Fruit fly (Drosophila melanogaster): Measurements from ENCODE around the gene CG10341.

DNA sequence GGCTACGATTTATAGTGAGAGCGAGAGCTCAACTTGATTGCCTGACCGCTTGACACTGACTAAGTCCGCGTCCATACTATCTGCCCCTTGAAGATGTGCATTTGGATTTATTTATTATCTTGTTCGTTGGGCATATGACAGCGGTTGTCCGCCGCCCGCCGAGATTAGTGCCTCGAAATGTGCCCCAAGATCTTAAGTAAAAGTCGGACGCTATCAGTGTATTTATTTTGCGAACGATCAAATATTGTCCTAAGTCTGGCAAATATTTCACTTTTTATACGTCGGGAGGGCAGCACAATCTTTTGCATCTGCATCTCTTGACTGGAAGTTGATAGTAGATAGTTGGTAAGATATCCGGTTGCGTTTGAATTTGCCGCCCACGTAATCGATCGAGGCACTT lies 15.2 kb downstream of the CG10341 start, which contains the start of gene Irk3:
- TF ChIP-seq CG10348 (GFP tag; IDR thresholded peaks at IDR 0.05) (no peak), D1 (tag; optimal IDR thresholded peaks at IDR 0.05) (no peak), CG8301 (tag; optimal IDR thresholded peaks at IDR 0.05) (no peak), Pif1B (GFP tag; optimal IDR thresholded peaks at IDR 0.05) (no peak)

Measured in whole organism, pupa.